Worm (Caenorhabditis elegans): ENCODE data around the gene F59B1.2.

F59B1.2 gene

DNA sequence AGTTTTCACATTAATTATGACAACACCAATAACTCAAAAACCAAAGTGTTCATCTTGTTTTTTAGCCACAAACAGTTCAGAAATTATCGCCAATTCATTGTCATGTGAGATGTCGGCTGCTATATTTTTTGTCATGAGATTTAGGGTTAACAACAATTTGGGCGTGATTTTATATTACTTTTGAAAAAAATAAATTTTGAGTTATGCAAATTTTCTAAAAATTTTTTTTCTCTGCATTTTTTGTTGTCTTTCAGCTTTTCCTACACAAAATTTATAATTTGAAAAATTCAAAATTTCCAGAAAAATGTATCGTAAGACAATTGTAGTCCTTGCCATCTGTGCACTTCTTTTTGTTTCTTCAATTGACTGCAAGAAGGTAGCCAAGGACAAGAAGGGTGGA is at the start of gene F59B1.2:
TSS of gene F59B1.2 (plus strand) at position 301 of the 400 bp plus-strand sequence.
- no peak for TF ChIP-seq hnd-1 (tag; optimal IDR thresholded peaks at IDR 0.05)
- TF ChIP-seq ets-7 (tag; optimal IDR thresholded peaks at IDR 0.05): no peak
- no peak for TF ChIP-seq hmg-4 (GFP tag; optimal IDR thresholded peaks at IDR 0.05)
- no peak for TF ChIP-seq hmbx-1 (tag; optimal IDR thresholded peaks at IDR 0.05)
- no peak for TF ChIP-seq B0310.2 (tag; optimal IDR thresholded peaks at IDR 0.05)
- no peak for TF ChIP-seq pes-1 (GFP tag; IDR thresholded peaks at IDR 0.05)
- no peak for TF ChIP-seq flt-1 (GFP tag; IDR thresholded peaks at IDR 0.05)
- no peak for TF ChIP-seq ceh-36 (tag; optimal IDR thresholded peaks at IDR 0.05)
- TF ChIP-seq tbx-37 (GFP tag; conservative IDR thresholded peaks at IDR 0.05): no peak
- TF ChIP-seq tbx-11 (GFP tag; IDR thresholded peaks at IDR 0.05): no peak
- no peak for TF ChIP-seq aly-1 (tag; optimal IDR thresholded peaks at IDR 0.05)
- TF ChIP-seq scrt-1 (GFP tag; IDR thresholded peaks at IDR 0.05): no peak
- no peak for TF ChIP-seq tra-4 (tag; optimal IDR thresholded peaks at IDR 0.05)
- TF ChIP-seq ama-1 (optimal IDR thresholded peaks at IDR 0.05): no peak
- TF ChIP-seq sea-1 (GFP tag; conservative IDR thresholded peaks at IDR 0.05): no peak
- no peak for TF ChIP-seq ceh-13 (GFP tag; optimal IDR thresholded peaks at IDR 0.05)
- TF ChIP-seq F13C5.2 (tag; optimal IDR thresholded peaks at IDR 0.05): no peak

DNA sequence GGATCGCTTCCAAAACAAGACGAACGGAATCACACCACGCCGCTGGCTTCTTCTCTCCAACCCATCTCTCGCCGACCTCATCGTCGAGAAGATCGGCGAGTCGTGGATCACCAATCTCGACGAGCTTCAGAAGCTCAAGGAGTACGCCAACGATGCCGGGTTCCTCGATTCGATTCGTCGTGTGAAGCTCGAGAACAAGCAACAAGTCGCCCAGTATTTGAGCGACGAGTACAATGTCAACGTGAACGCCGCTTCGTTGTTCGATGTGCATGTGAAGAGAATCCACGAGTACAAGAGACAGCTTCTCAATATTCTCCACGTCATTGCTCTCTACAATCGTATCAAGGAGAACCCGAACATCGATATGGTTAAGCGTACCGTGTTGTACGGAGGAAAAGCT is 49.5 kb upstream of the F59B1.2 start:
- no peak for TF ChIP-seq scrt-1 (GFP tag; IDR thresholded peaks at IDR 0.05)
- no peak for TF ChIP-seq tra-4 (tag; optimal IDR thresholded peaks at IDR 0.05)
- no peak for TF ChIP-seq ceh-36 (tag; optimal IDR thresholded peaks at IDR 0.05)

DNA sequence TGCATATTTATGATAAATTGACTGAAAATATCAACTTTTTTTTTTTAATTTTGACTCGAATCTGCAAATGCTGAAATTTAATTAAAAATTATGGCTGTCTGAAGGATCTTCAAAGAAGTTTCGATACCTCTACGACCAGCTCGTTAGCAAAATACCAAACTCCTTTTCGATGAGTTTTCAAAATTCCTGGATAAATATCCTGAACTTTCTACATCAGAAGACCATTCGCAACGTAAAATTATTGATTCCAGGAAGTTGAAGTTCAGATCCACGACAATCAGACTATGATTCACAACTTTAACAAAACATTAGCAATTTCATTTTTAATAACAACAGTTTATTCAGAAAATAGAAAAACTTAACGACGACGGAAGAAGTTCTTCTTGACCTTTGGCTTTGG is 48.1 kb upstream of the F59B1.2 start:
- TF ChIP-seq B0310.2 (tag; optimal IDR thresholded peaks at IDR 0.05) (no peak), aly-1 (tag; optimal IDR thresholded peaks at IDR 0.05) (no peak), ceh-36 (tag; optimal IDR thresholded peaks at IDR 0.05) (no peak), ceh-13 (GFP tag; optimal IDR thresholded peaks at IDR 0.05) (no peak), hmbx-1 (tag; optimal IDR thresholded peaks at IDR 0.05) (no peak), sea-1 (GFP tag; conservative IDR thresholded peaks at IDR 0.05) (no peak), flt-1 (GFP tag; IDR thresholded peaks at IDR 0.05) (no peak), hnd-1 (tag; optimal IDR thresholded peaks at IDR 0.05) (no peak), tbx-11 (GFP tag; IDR thresholded peaks at IDR 0.05) (no peak), F13C5.2 (tag; optimal IDR thresholded peaks at IDR 0.05) (no peak), tbx-37 (GFP tag; conservative IDR thresholded peaks at IDR 0.05) (no peak), tra-4 (tag; optimal IDR thresholded peaks at IDR 0.05) (no peak), hmg-4 (GFP tag; optimal IDR thresholded peaks at IDR 0.05) (no peak), ama-1 (optimal IDR thresholded peaks at IDR 0.05) (no peak), pes-1 (GFP tag; IDR thresholded peaks at IDR 0.05) (no peak)

DNA sequence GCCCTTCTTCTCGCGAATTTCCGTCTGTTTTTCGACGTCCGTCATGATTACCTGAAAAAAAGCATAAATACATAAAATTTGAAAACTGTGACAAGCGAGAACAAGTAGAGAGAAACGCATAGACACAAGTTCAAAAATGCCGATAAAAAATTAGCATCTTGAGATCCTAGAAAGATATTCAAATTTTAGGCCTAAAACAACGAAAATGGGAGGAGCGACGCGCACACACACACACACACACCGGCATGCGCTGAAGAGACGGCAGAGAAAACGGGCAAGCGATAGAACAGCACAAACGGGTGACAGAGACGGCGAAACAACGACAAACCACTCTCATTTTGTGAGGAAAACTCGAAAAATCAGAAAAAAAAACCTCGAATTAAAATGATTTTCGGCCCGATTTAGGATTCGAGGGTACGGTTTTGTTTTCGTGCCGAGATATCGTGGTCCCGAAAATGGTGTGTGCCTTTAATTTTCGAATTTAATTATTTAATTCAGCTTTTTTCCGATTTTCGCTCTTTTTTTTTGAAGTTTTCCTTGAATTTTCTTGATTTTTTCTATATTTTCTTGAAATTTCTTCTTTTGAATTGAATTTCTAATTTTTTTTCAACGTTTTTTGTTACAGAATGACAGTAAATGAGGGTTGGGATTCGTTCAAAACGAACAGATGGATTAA is 47.0 kb upstream of the F59B1.2 start, which contains the start of the genes rpl-11.1 and T22F3.2:
TSS of gene rpl-11.1 (minus strand) at position 51 of the 676 bp plus-strand sequence.
TSS of gene T22F3.2 (plus strand) at position 626 of the 676 bp plus-strand sequence.
- TF ChIP-seq hmg-4 (GFP tag; optimal IDR thresholded peaks at IDR 0.05) (peak; percentile 6), B0310.2 (tag; optimal IDR thresholded peaks at IDR 0.05) (no peak)

ce11 chrV:3587633-3588032 is 45.5 kb upstream of the F59B1.2 start:
- TF ChIP-seq ets-7 (tag; optimal IDR thresholded peaks at IDR 0.05) (no peak), hnd-1 (tag; optimal IDR thresholded peaks at IDR 0.05) (peak; percentile 28), flt-1 (GFP tag; IDR thresholded peaks at IDR 0.05) (no peak; the same call in 1 of the 2 replicates), tbx-37 (GFP tag; conservative IDR thresholded peaks at IDR 0.05) (no peak), hmg-4 (GFP tag; optimal IDR thresholded peaks at IDR 0.05) (peak; percentile 61), F13C5.2 (tag; optimal IDR thresholded peaks at IDR 0.05) (peak; percentile 59), pes-1 (GFP tag; IDR thresholded peaks at IDR 0.05) (peak; percentile 84), tbx-11 (GFP tag; IDR thresholded peaks at IDR 0.05) (peak; percentile 55; the same call in 1 of the 2 replicates), sea-1 (GFP tag; conservative IDR thresholded peaks at IDR 0.05) (peak; percentile 68; the same call in 1 of the 2 replicates), ama-1 (optimal IDR thresholded peaks at IDR 0.05) (no peak), B0310.2 (tag; optimal IDR thresholded peaks at IDR 0.05) (peak; percentile 52), ceh-36 (tag; optimal IDR thresholded peaks at IDR 0.05) (peak; percentile 60), scrt-1 (GFP tag; IDR thresholded peaks at IDR 0.05) (peak; percentile 45; the same call in 1 of the 2 replicates), ceh-13 (GFP tag; optimal IDR thresholded peaks at IDR 0.05) (no peak), aly-1 (tag; optimal IDR thresholded peaks at IDR 0.05) (no peak)

- TF ChIP-seq pes-1 (GFP tag; IDR thresholded peaks at IDR 0.05): 0 out of 2 replicates have a peak, but pooled peaks have one; percentile 23
- no peak for TF ChIP-seq flt-1 (GFP tag; IDR thresholded peaks at IDR 0.05)
Measured at ce11 chrV:3588223-3588622, 44.9 kb upstream of the F59B1.2 start.

ce11 chrV:3592099-3592498 is 41.0 kb upstream of the F59B1.2 start, which contains the start of gene T22F3.12:
Gene T22F3.12, minus strand, starts transcription at chrV:3592199.
- TF ChIP-seq tra-4 (tag; optimal IDR thresholded peaks at IDR 0.05): no peak
- no peak for TF ChIP-seq flt-1 (GFP tag; IDR thresholded peaks at IDR 0.05)
- no peak for TF ChIP-seq aly-1 (tag; optimal IDR thresholded peaks at IDR 0.05)

- TF ChIP-seq pes-1 (GFP tag; IDR thresholded peaks at IDR 0.05) (no peak), ceh-13 (GFP tag; optimal IDR thresholded peaks at IDR 0.05) (no peak), scrt-1 (GFP tag; IDR thresholded peaks at IDR 0.05) (no peak), tbx-37 (GFP tag; conservative IDR thresholded peaks at IDR 0.05) (no peak), hmbx-1 (tag; optimal IDR thresholded peaks at IDR 0.05) (no peak), aly-1 (tag; optimal IDR thresholded peaks at IDR 0.05) (no peak)
Measured at ce11 chrV:3594936-3595335, 38.2 kb upstream of the F59B1.2 start, which contains the start of gene srh-213. Gene srh-213, minus strand, starts transcription at chrV:3595036.

All from whole organism, early embryonic.